Fruit fly (Drosophila melanogaster) whole organism, wandering third instar larva: ENCODE measurements around the gene wake.

Source experiments
- CG32264 ChIP-seq: fragments of 200-800 bp; sonication (Bioruptor generic); optimal IDR thresholded peaks from 2 replicates; lab custom pipeline; 2016; ENCODE audit warnings: missing biosample characterization, missing genetic modification characterization
- CG9705 ChIP-seq: fragments of 200-800 bp; sonication (Bioruptor generic); optimal IDR thresholded peaks from 2 replicates; lab custom pipeline; 2018; ENCODE audit warnings: missing biosample characterization, mild to moderate bottlenecking, missing genetic modification characterization
- CrebA ChIP-seq: fragments of 200-800 bp; sonication (Bioruptor generic); optimal IDR thresholded peaks from 2 replicates; lab custom pipeline; 2016; ENCODE audit warnings: missing biosample characterization, mild to moderate bottlenecking, missing genetic modification characterization, borderline replicate concordance
- Hnf4 ChIP-seq: fragments of 200-800 bp; sonication (Bioruptor generic); optimal IDR thresholded peaks from 2 replicates; lab custom pipeline; 2016; ENCODE audit warnings: missing biosample characterization, mild to moderate bottlenecking, missing genetic modification characterization
- Hr78 ChIP-seq: fragments of >200 bp; optimal IDR thresholded peaks from 2 replicates; lab custom pipeline; 2017; ENCODE audit warnings: missing biosample characterization, missing genetic modification characterization
- OdsH ChIP-seq: fragments of 200-800 bp; sonication (Bioruptor generic); optimal IDR thresholded peaks from 2 replicates; lab custom pipeline; 2016; ENCODE audit warnings: missing biosample characterization, mild to moderate bottlenecking, missing genetic modification characterization
- Rel ChIP-seq, 2 experiments: fragments of 200-800 bp; sonication (Bioruptor generic) in 1 of 2; optimal IDR thresholded peaks; 2 replicates in 1 of 2; 3 replicates in 1 of 2; lab custom pipeline; 2016 to 2019; ENCODE audit warnings: mild to moderate bottlenecking in 2 of 2, missing biosample characterization in 2 of 2, missing genetic modification characterization in 2 of 2, moderate library complexity in 1 of 2
- Sp1 ChIP-seq: fragments of 200-800 bp; sonication (Bioruptor generic); optimal IDR thresholded peaks from 3 replicates; lab custom pipeline; 2019; ENCODE audit warnings: missing biosample characterization, mild to moderate bottlenecking, missing genetic modification characterization, moderate library complexity
- dmrt93B ChIP-seq: fragments of 200-800 bp; sonication (Bioruptor generic); optimal IDR thresholded peaks from 2 replicates; lab custom pipeline; 2018; ENCODE audit warnings: missing biosample characterization, mild to moderate bottlenecking, missing genetic modification characterization
- dsf ChIP-seq: sonication (Bioruptor generic); optimal IDR thresholded peaks from 2 replicates; lab custom pipeline; 2016; ENCODE audit warnings: missing biosample characterization, missing genetic modification characterization, borderline replicate concordance
- ey ChIP-seq: fragments of 200-800 bp; sonication (Bioruptor generic); optimal IDR thresholded peaks from 2 replicates; lab custom pipeline; 2016; ENCODE audit warnings: missing biosample characterization, missing genetic modification characterization
- foxo ChIP-seq, 2 experiments: fragments of 200-800 bp; sonication (Bioruptor generic); optimal IDR thresholded peaks; 2 replicates in 1 of 2; 3 replicates in 1 of 2; lab custom pipeline; 2016 to 2017; ENCODE audit warnings: missing biosample characterization in 2 of 2, missing genetic modification characterization in 2 of 2
- h ChIP-seq: fragments of 200-800 bp; sonication (Bioruptor generic); optimal IDR thresholded peaks from 3 replicates; lab custom pipeline; 2016; ENCODE audit warnings: missing biosample characterization, mild to moderate bottlenecking, missing genetic modification characterization
- jim ChIP-seq: fragments of 175-275, 200-325 bp; sonication (Bioruptor generic); optimal IDR thresholded peaks from 2 replicates; lab custom pipeline; 2016; ENCODE audit warnings: missing biosample characterization, mild to moderate bottlenecking, missing genetic modification characterization
- pan ChIP-seq: fragments of >200 bp; optimal IDR thresholded peaks from 2 replicates; lab custom pipeline; 2017
- psq ChIP-seq: fragments of 200-800 bp; sonication (Bioruptor generic); optimal IDR thresholded peaks from 3 replicates; lab custom pipeline; 2017; ENCODE audit warnings: missing biosample characterization, mild to moderate bottlenecking, missing genetic modification characterization, moderate library complexity
- rgr ChIP-seq: fragments of 200-800 bp; sonication (Bioruptor generic); optimal IDR thresholded peaks from 3 replicates; lab custom pipeline; 2016; ENCODE audit warnings: missing biosample characterization, mild to moderate bottlenecking, missing genetic modification characterization
- sage ChIP-seq: fragments of 200-800 bp; sonication (Bioruptor generic); optimal IDR thresholded peaks from 2 replicates; lab custom pipeline; 2016; ENCODE audit warnings: missing biosample characterization, mild to moderate bottlenecking, missing genetic modification characterization

Gene wake

dm6 chr3R:22727456-22727833 is 87.8 kb downstream of the wake start:
- TF ChIP-seq dmrt93B (GFP tag; lab: Kevin White, UChicago) (no peak), Hnf4 (no peak), Hr78 (GFP tag; lab: Kevin White, UChicago) (no peak), Sp1 (no peak)

- peak; percentile 24 for TF ChIP-seq CG32264 (GFP tag; lab: Kevin White, UChicago)
- no peak for TF ChIP-seq Rel (GFP tag; optimal IDR thresholded peaks at IDR 0.05; lab: Kevin White, UChicago)
- TF ChIP-seq Rel (tag; optimal IDR thresholded peaks at IDR 0.05; lab: Kevin White, UChicago): no peak
- TF ChIP-seq foxo (GFP tag; optimal IDR thresholded peaks at IDR 0.05; lab: Kevin White, UChicago): peak in 1 of 2 experiments; percentile 39
- peak; percentile 45 for TF ChIP-seq OdsH (GFP tag; lab: Kevin White, UChicago)
Measured at dm6 chr3R:22727857-22728256, 88.2 kb downstream of the wake start.

DNA sequence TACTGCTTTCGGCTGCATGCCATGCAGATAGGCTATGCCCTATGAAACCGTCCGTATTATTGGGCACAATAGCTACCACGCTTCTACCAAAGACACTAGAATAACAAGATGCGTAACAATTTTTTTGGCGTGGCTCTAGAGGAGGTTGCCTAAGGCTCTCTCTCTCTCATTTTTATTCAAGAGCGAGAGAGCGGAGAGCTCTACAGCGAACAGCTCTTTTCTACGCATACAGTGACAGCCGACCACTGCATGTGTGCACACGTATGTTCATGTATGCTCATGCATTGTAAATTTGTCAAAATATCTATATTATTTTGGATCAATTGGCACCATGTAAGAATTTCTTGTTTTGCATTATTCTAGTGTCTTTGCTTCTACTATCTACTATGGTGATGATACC is 93.4 kb downstream of the wake start:
- TF ChIP-seq dsf (GFP tag; lab: Kevin White, UChicago): no peak
- TF ChIP-seq rgr (GFP tag; lab: Kevin White, UChicago): no peak
- no peak for TF ChIP-seq sage (GFP tag; lab: Kevin White, UChicago)
- no peak for TF ChIP-seq h (GFP tag; lab: Kevin White, UChicago)
- TF ChIP-seq ey: no peak
- TF ChIP-seq pan (lab: Kevin White, UChicago): no peak
- no peak for TF ChIP-seq Hnf4
- TF ChIP-seq CG9705: no peak
- no peak for TF ChIP-seq jim (GFP tag; lab: Kevin White, UChicago)
- TF ChIP-seq dmrt93B (GFP tag; lab: Kevin White, UChicago): no peak
- TF ChIP-seq CrebA (GFP tag; lab: Kevin White, UChicago): no peak
- TF ChIP-seq psq (GFP tag; lab: Kevin White, UChicago): no peak
